Worm (Caenorhabditis elegans) whole organism, mixed stage, embryonic: Measurements from ENCODE around the gene nspb-10.

Experiments used
- M03D4.4 ChIP-seq: sonication (generic microtip); optimal IDR thresholded peaks from 2 replicates; lab custom pipeline; 2017; ENCODE audit warnings: mild to moderate bottlenecking, missing genetic modification characterization, missing compliant biosample characterization
- bed-3 ChIP-seq: fragments of 200-800 bp; sonication (Bioruptor generic); optimal IDR thresholded peaks from 3 replicates; lab custom pipeline; 2018; ENCODE audit warnings: mild to moderate bottlenecking, missing genetic modification characterization, moderate library complexity, missing compliant biosample characterization
- blmp-1 ChIP-seq: fragments of 150-350 bp; optimal IDR thresholded peaks from 2 replicates; lab custom pipeline; 2014; ENCODE audit warnings: missing biosample characterization, missing genetic modification characterization
- ceh-39 ChIP-seq: fragments of 150-350 bp; optimal IDR thresholded peaks from 2 replicates; lab custom pipeline; 2014; ENCODE audit warnings: missing biosample characterization, missing genetic modification characterization
- ceh-43 ChIP-seq: fragments of 200-800 bp; sonication (Bioruptor generic); optimal IDR thresholded peaks from 2 replicates; lab custom pipeline; 2018; ENCODE audit warnings: mild to moderate bottlenecking, missing genetic modification characterization, moderate library complexity, missing compliant biosample characterization
- ceh-83 ChIP-seq: fragments of 200-800 bp; sonication (Bioruptor generic); optimal IDR thresholded peaks from 2 replicates; lab custom pipeline; 2018; ENCODE audit warnings: mild to moderate bottlenecking, missing genetic modification characterization, missing compliant biosample characterization
- cnd-1 ChIP-seq: fragments of 200-800 bp; sonication (Bioruptor generic); optimal IDR thresholded peaks from 2 replicates; lab custom pipeline; 2018; ENCODE audit warnings: mild to moderate bottlenecking, missing genetic modification characterization, missing compliant biosample characterization
- drap-1 ChIP-seq: fragments of 200-800 bp; sonication (Bioruptor generic); optimal IDR thresholded peaks from 3 replicates; lab custom pipeline; 2018; ENCODE audit warnings: mild to moderate bottlenecking, missing genetic modification characterization, missing compliant biosample characterization
- elt-1 ChIP-seq: sonication (generic microtip); optimal IDR thresholded peaks from 2 replicates; lab custom pipeline; 2017; ENCODE audit warnings: missing genetic modification characterization, mild to moderate bottlenecking, missing compliant biosample characterization, antibody characterized with exemption, moderate library complexity, borderline replicate concordance; ENCODE audit not compliant: insufficient read depth
- elt-3 ChIP-seq: fragments of 150-350 bp; optimal IDR thresholded peaks from 2 replicates; lab custom pipeline; 2014; ENCODE audit warnings: missing biosample characterization, missing genetic modification characterization
- flh-1 ChIP-seq: fragments of 200-800 bp; sonication (Bioruptor generic); optimal IDR thresholded peaks from 2 replicates; lab custom pipeline; 2018; ENCODE audit warnings: mild to moderate bottlenecking, missing genetic modification characterization, moderate library complexity, missing compliant biosample characterization
- ham-2 ChIP-seq: fragments of 200-800 bp; sonication (Bioruptor generic); optimal IDR thresholded peaks from 2 replicates; lab custom pipeline; 2018; ENCODE audit warnings: mild to moderate bottlenecking, missing genetic modification characterization, missing compliant biosample characterization
- hlh-1 ChIP-seq: fragments of 150-350 bp; optimal IDR thresholded peaks from 2 replicates; lab custom pipeline; 2014; ENCODE audit warnings: missing biosample characterization, missing genetic modification reagents, missing genetic modification characterization
- lin-13 ChIP-seq: fragments of 150-350 bp; optimal IDR thresholded peaks from 2 replicates; lab custom pipeline; 2014; ENCODE audit warnings: missing biosample characterization, missing genetic modification characterization
- lin-32 ChIP-seq: fragments of 200-800 bp; sonication (Bioruptor generic); optimal IDR thresholded peaks from 2 replicates; lab custom pipeline; 2018; ENCODE audit warnings: mild to moderate bottlenecking, missing genetic modification characterization, missing compliant biosample characterization
- lsy-2 ChIP-seq: fragments of 150-350 bp; optimal IDR thresholded peaks from 2 replicates; lab custom pipeline; 2014; ENCODE audit warnings: missing biosample characterization, missing genetic modification characterization
- mab-5 ChIP-seq: fragments of 150-350 bp; optimal IDR thresholded peaks from 2 replicates; lab custom pipeline; 2014; ENCODE audit warnings: missing biosample characterization, missing genetic modification characterization
- mep-1 ChIP-seq: fragments of 150-350 bp; optimal IDR thresholded peaks from 2 replicates; lab custom pipeline; 2017; ENCODE audit warnings: missing biosample characterization, missing genetic modification reagents, missing genetic modification characterization, inconsistent platforms
- mls-2 ChIP-seq: sonication (generic microtip); optimal IDR thresholded peaks from 2 replicates; lab custom pipeline; 2016; ENCODE audit warnings: mild to moderate bottlenecking, missing genetic modification characterization, moderate library complexity, missing compliant biosample characterization
- nhr-12 ChIP-seq: fragments of 150-350 bp; optimal IDR thresholded peaks from 2 replicates; lab custom pipeline; 2014; ENCODE audit warnings: missing biosample characterization, missing genetic modification characterization
- nhr-2 ChIP-seq: fragments of 150-350 bp; optimal IDR thresholded peaks from 2 replicates; lab custom pipeline; 2014; ENCODE audit warnings: missing biosample characterization, missing genetic modification characterization
- nhr-237 ChIP-seq: fragments of 150-350 bp; optimal IDR thresholded peaks from 2 replicates; lab custom pipeline; 2014; ENCODE audit warnings: missing biosample characterization, missing genetic modification characterization
- nhr-28 ChIP-seq: fragments of 150-350 bp; optimal IDR thresholded peaks from 2 replicates; lab custom pipeline; 2014; ENCODE audit warnings: missing biosample characterization, missing genetic modification characterization
- nhr-76 ChIP-seq: sonication (generic microtip); optimal IDR thresholded peaks from 2 replicates; lab custom pipeline; 2017; ENCODE audit warnings: missing biosample characterization, missing genetic modification characterization
- pha-4 ChIP-seq: fragments of 150-350 bp; optimal IDR thresholded peaks from 2 replicates; lab custom pipeline; 2018; ENCODE audit warnings: missing biosample characterization, missing genetic modification reagents, missing genetic modification characterization
- sem-2 ChIP-seq: fragments of 200-800 bp; sonication (Bioruptor generic); optimal IDR thresholded peaks from 2 replicates; lab custom pipeline; 2018; ENCODE audit warnings: mild to moderate bottlenecking, missing genetic modification characterization, missing compliant biosample characterization
- snpc-4 ChIP-seq: fragments of 150-350 bp; optimal IDR thresholded peaks from 2 replicates; lab custom pipeline; 2014; ENCODE audit warnings: missing biosample characterization, missing genetic modification characterization
- sptf-1 ChIP-seq: sonication (generic microtip); optimal IDR thresholded peaks from 2 replicates; lab custom pipeline; 2017; ENCODE audit warnings: mild to moderate bottlenecking, missing genetic modification characterization, moderate library complexity, missing compliant biosample characterization
- tbx-8 ChIP-seq: fragments of 200-800 bp; sonication (Bioruptor generic); optimal IDR thresholded peaks from 2 replicates; lab custom pipeline; 2018; ENCODE audit warnings: mild to moderate bottlenecking, missing genetic modification characterization, moderate library complexity, missing compliant biosample characterization
- unc-120 ChIP-seq: sonication (generic microtip); optimal IDR thresholded peaks from 2 replicates; lab custom pipeline; 2017; ENCODE audit warnings: missing genetic modification characterization, missing compliant biosample characterization; ENCODE audit not compliant: poor library complexity, severe bottlenecking
- unc-39 ChIP-seq: fragments of 150-350 bp; optimal IDR thresholded peaks from 2 replicates; lab custom pipeline; 2014; ENCODE audit warnings: missing biosample characterization, missing genetic modification characterization
- unc-62 ChIP-seq: fragments of 150-350 bp; optimal IDR thresholded peaks from 2 replicates; lab custom pipeline; 2014; ENCODE audit warnings: missing biosample characterization, missing genetic modification reagents, missing genetic modification characterization
- zip-8 ChIP-seq: fragments of 150-350 bp; optimal IDR thresholded peaks from 2 replicates; lab custom pipeline; 2014; ENCODE audit warnings: missing biosample characterization, missing genetic modification characterization
- ztf-11 ChIP-seq: fragments of 150-350 bp; optimal IDR thresholded peaks from 2 replicates; lab custom pipeline; 2014; ENCODE audit warnings: missing biosample characterization, missing genetic modification characterization

nspb-10 gene

DNA sequence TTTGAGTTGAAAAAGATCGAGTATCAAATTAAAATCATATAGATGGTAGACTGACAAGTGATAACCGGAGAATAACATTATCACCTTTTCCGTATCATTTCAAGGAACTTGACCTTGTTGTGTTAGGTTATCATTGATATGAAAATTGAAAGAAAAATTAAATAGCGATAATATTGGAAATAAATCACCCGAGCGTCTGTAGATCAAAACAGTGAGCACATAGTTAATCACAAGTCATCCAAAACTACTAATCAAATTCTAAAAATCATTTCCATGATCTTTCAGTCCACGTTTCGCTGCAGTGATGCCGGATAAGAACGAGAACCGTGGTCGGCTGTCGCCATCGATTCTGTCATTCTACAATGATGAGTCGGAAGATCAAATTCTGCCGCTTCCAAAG, 31.7 kb upstream of the nspb-10 start:
- TF ChIP-seq unc-39, result no peak
- no peak for TF ChIP-seq unc-62 (GFP tag; lab: Kevin White, UChicago)
- no peak for TF ChIP-seq drap-1 (GFP tag; lab: Kevin White, UChicago)
- no peak for TF ChIP-seq flh-1 (GFP tag; lab: Kevin White, UChicago)
- TF ChIP-seq ceh-83 (GFP tag; lab: Kevin White, UChicago), result no peak
- TF ChIP-seq nhr-12 (tag; lab: Kevin White, UChicago), result no peak
- TF ChIP-seq mab-5 (tag; lab: Kevin White, UChicago), result no peak
- TF ChIP-seq mep-1 (tag; lab: Kevin White, UChicago), result no peak
- TF ChIP-seq lin-32, result no peak

DNA sequence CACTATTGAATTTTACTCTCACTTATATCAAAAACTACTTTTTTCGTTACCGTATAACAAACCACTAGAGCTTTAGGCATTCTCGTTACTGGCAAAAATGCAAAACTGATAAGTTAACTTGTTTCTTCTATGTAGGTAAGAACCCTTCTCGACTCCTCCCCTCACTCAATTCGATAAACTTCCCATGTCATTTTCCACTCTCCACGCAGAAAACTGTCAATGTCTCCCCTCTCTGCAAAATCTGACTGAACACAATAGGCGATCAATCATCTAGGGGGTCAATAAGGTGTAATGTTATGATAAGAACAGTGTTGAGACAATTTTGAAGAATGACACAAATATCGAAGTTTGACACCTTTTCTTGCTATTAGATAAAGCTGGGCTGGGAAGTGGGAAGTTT, 30.7 kb upstream of the nspb-10 start:
- TF ChIP-seq unc-62 (GFP tag; lab: Kevin White, UChicago) (no peak), tbx-8 (GFP tag; lab: Kevin White, UChicago) (no peak), elt-3 (tag; lab: Kevin White, UChicago) (no peak), bed-3 (GFP tag; lab: Kevin White, UChicago) (no peak), sem-2 (no peak), lin-32 (no peak), cnd-1 (tag; lab: Kevin White, UChicago) (no peak), elt-1 (tag; lab: Kevin White, UChicago) (no peak), flh-1 (GFP tag; lab: Kevin White, UChicago) (no peak), mls-2 (tag; lab: Kevin White, UChicago) (no peak), drap-1 (GFP tag; lab: Kevin White, UChicago) (no peak), mep-1 (tag; lab: Kevin White, UChicago) (no peak), nhr-28 (no peak), blmp-1 (tag; lab: Kevin White, UChicago) (no peak), nhr-12 (tag; lab: Kevin White, UChicago) (no peak), nhr-2 (tag; lab: Kevin White, UChicago) (no peak), snpc-4 (tag; lab: Kevin White, UChicago) (no peak), M03D4.4 (no peak)

DNA sequence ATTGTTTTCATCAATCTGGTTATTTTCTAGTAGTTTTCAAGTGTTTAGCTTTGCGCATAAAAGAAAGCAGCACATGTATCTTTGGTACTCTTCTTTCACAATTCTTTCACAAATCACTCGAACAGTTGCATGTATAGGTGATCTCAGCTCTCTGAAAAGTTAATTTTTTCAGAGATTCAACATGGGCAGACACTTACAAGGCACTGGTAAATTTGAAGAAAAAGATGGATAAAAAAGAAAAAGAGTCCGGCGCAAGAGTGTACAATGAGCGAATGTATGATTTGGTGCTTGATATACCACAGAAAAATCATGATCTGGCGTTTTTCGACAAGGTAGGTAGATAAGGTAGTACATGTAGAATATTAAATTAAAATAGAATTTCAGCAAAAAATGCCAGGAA, 30.1 kb upstream of the nspb-10 start:
- TF ChIP-seq M03D4.4 (no peak), ceh-39 (tag; lab: Kevin White, UChicago) (no peak)

DNA sequence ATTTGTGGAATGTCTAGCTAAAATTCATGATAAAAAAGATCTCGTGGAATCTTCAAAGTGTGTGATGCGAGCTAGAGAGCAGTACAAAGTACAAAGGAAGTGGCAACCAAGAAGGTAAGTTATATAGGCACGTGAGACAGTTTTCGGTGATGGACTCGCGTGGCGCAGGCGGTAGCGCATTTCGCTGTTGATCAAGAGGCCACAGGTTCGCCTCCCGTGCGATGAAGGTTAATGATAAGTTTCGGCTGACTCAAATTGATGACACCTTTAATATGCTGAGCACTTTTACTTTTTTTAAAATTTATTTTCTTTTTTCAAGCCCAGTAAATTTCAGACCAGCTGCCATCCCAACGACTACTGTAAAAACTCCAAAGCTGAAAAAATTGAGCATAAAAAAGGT, 28.9 kb upstream of the nspb-10 start:
- TF ChIP-seq nhr-28, result no peak
- TF ChIP-seq lsy-2, result no peak
- no peak for TF ChIP-seq hlh-1 (tag; lab: Kevin White, UChicago)
- no peak for TF ChIP-seq nhr-76 (tag; lab: Kevin White, UChicago)
- no peak for TF ChIP-seq sem-2
- TF ChIP-seq nhr-2 (tag; lab: Kevin White, UChicago), result no peak
- TF ChIP-seq flh-1 (GFP tag; lab: Kevin White, UChicago), result no peak
- TF ChIP-seq tbx-8 (GFP tag; lab: Kevin White, UChicago), result no peak
- TF ChIP-seq elt-1 (tag; lab: Kevin White, UChicago), result no peak
- TF ChIP-seq drap-1 (GFP tag; lab: Kevin White, UChicago), result no peak
- TF ChIP-seq sptf-1, result no peak
- TF ChIP-seq zip-8 (tag; lab: Kevin White, UChicago), result no peak
- no peak for TF ChIP-seq nhr-12 (tag; lab: Kevin White, UChicago)
- no peak for TF ChIP-seq ceh-43 (GFP tag; lab: Kevin White, UChicago)
- TF ChIP-seq unc-62 (GFP tag; lab: Kevin White, UChicago), result no peak
- TF ChIP-seq ztf-11, result no peak
- TF ChIP-seq lin-13 (tag; lab: Kevin White, UChicago), result no peak
- no peak for TF ChIP-seq ham-2 (GFP tag; lab: Kevin White, UChicago)

DNA sequence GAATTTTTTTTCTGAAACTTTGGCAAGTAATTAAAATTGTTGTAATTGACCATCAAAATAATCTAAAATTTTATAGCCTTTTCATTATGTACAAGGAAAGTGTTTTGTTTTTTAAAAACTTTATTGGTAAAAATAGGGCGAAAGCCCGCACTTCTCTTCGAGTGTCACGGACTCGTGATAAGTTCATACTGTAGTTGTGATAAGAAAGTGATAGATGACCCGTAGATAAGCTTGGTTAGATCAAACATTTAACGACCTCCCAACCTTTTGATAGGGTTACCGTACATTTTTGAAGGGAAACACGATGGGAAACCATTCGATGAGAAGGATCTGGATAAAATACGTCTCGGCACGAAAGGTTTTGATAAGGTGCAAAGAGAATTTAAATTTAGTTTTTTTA, 28.3 kb upstream of the nspb-10 start:
- TF ChIP-seq unc-39, result no peak
- no peak for TF ChIP-seq mls-2 (tag; lab: Kevin White, UChicago)
- no peak for TF ChIP-seq nhr-12 (tag; lab: Kevin White, UChicago)
- no peak for TF ChIP-seq hlh-1 (tag; lab: Kevin White, UChicago)
- TF ChIP-seq M03D4.4, result no peak
- TF ChIP-seq elt-3 (tag; lab: Kevin White, UChicago), result no peak
- no peak for TF ChIP-seq tbx-8 (GFP tag; lab: Kevin White, UChicago)
- no peak for TF ChIP-seq unc-120
- TF ChIP-seq mep-1 (tag; lab: Kevin White, UChicago), result no peak
- no peak for TF ChIP-seq nhr-2 (tag; lab: Kevin White, UChicago)
- TF ChIP-seq blmp-1 (tag; lab: Kevin White, UChicago), result no peak
- no peak for TF ChIP-seq ceh-43 (GFP tag; lab: Kevin White, UChicago)
- no peak for TF ChIP-seq nhr-237
- no peak for TF ChIP-seq pha-4 (tag; lab: Kevin White, UChicago)
- TF ChIP-seq sptf-1, result no peak
- no peak for TF ChIP-seq nhr-28
